Worm (Caenorhabditis elegans): ENCODE results near the gene W03F9.1.

DNA sequence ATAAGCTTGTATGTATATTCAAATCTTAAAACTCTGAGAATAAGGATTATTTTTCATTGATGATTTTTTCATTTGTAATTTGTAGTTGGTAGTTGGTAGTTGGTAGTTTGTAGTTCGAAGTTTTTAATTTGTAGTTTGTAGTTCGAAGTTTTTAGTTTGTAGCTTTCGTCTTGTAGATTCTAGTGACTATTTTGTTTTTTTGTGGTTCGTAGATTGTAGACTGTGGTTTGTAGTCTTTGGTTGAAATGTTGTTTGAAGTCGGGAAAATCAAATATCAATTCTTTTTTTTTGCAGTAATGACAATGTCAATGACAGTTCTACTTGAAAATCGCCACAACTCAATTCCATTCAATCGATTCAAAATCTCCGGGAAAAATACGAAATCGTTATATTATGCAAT, 19.2 kb upstream of the W03F9.1 start:
- TF ChIP-seq snpc-4 (tag; optimal IDR thresholded peaks at IDR 0.05) = no peak
- TF ChIP-seq nhr-76 (tag; optimal IDR thresholded peaks at IDR 0.05) = no peak
- TF ChIP-seq aly-2 (tag; optimal IDR thresholded peaks at IDR 0.05) = no peak
- no peak for TF ChIP-seq dve-1 (tag; optimal IDR thresholded peaks at IDR 0.05; ENCODE audit: insufficient read depth)
- TF ChIP-seq dmd-6 (GFP tag; IDR thresholded peaks at IDR 0.05) = no peak
- TF ChIP-seq ZK546.5 (tag; optimal IDR thresholded peaks at IDR 0.05) = no peak
- no peak for TF ChIP-seq nhr-25 (tag; optimal IDR thresholded peaks at IDR 0.05; ENCODE audit: borderline replicate concordance, insufficient read depth)
- TF ChIP-seq mxl-3 (GFP tag; optimal IDR thresholded peaks at IDR 0.05) = no peak
- no peak for TF ChIP-seq T20F7.1 (GFP tag; optimal IDR thresholded peaks at IDR 0.05)
- no peak for TF ChIP-seq mep-1 (tag; optimal IDR thresholded peaks at IDR 0.05)
- TF ChIP-seq lin-13 (GFP tag; optimal IDR thresholded peaks at IDR 0.05) = no peak
